Worm (Caenorhabditis elegans) whole organism, late embryonic: Measurements from ENCODE around the gene abu-6.

Source experiments
- ceh-9 ChIP-seq: sonication (generic microtip); optimal IDR thresholded peaks from 2 replicates; lab custom pipeline; 2016; ENCODE audit warnings: mild to moderate bottlenecking, missing genetic modification characterization, inconsistent platforms, missing compliant biosample characterization
- che-1 ChIP-seq: sonication (generic microtip); optimal IDR thresholded peaks from 2 replicates; lab custom pipeline; 2016; ENCODE audit warnings: mild to moderate bottlenecking, missing genetic modification characterization, missing compliant biosample characterization
- elt-4 ChIP-seq: sonication (generic microtip); optimal IDR thresholded peaks from 2 replicates; lab custom pipeline; 2016; ENCODE audit warnings: missing genetic modification characterization, missing compliant biosample characterization
- fkh-6 ChIP-seq: sonication (generic microtip); optimal IDR thresholded peaks from 2 replicates; lab custom pipeline; 2016; ENCODE audit warnings: missing genetic modification characterization, missing compliant biosample characterization
- pha-4 ChIP-seq: fragments of 150-350 bp; optimal IDR thresholded peaks from 2 replicates; lab custom pipeline; 2018; ENCODE audit warnings: missing biosample characterization, missing genetic modification reagents, missing genetic modification characterization
- pqm-1 ChIP-seq: sonication (generic microtip); optimal IDR thresholded peaks from 2 replicates; lab custom pipeline; 2016; ENCODE audit warnings: missing genetic modification characterization, missing compliant biosample characterization
- tbx-7 ChIP-seq: sonication (generic microtip); optimal IDR thresholded peaks from 2 replicates; lab custom pipeline; 2016; ENCODE audit warnings: missing genotype, missing genetic modification characterization, missing compliant biosample characterization

DNA sequence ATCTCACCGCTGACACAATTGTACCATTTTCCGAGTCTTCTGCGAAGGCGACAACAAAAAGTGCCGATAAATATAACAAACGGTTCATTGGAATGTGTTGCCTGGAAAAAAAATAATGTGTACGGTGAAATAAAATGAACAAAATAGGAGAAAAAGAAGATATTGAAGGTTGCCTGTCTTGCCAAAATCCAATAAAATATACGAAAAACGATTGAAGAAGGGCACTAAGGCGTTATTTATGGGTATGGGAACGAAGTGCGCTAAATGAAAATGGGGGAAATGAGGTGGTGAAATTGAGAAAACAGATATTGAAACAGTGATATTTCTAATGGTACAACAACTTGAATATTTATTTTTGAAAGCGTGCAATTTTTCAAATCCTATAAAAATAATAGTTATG, 36.5 kb upstream of the abu-6 start, which contains the start of gene Y47A7.2:
- TF ChIP-seq ceh-9 (tag; lab: Kevin White, UChicago) (no peak), pha-4 (tag; lab: Kevin White, UChicago) (no peak), elt-4 (tag; lab: Kevin White, UChicago) (no peak), fkh-6 (tag; lab: Kevin White, UChicago) (no peak), tbx-7 (tag; lab: Kevin White, UChicago) (no peak), che-1 (tag; lab: Kevin White, UChicago) (no peak), pqm-1 (tag; lab: Kevin White, UChicago) (no peak)
